Fruit fly (Drosophila melanogaster): ENCODE data around the gene mus304.
A peak's percentile ranks its signal among the peaks of the same experiment; 100 is the strongest.

DNA sequence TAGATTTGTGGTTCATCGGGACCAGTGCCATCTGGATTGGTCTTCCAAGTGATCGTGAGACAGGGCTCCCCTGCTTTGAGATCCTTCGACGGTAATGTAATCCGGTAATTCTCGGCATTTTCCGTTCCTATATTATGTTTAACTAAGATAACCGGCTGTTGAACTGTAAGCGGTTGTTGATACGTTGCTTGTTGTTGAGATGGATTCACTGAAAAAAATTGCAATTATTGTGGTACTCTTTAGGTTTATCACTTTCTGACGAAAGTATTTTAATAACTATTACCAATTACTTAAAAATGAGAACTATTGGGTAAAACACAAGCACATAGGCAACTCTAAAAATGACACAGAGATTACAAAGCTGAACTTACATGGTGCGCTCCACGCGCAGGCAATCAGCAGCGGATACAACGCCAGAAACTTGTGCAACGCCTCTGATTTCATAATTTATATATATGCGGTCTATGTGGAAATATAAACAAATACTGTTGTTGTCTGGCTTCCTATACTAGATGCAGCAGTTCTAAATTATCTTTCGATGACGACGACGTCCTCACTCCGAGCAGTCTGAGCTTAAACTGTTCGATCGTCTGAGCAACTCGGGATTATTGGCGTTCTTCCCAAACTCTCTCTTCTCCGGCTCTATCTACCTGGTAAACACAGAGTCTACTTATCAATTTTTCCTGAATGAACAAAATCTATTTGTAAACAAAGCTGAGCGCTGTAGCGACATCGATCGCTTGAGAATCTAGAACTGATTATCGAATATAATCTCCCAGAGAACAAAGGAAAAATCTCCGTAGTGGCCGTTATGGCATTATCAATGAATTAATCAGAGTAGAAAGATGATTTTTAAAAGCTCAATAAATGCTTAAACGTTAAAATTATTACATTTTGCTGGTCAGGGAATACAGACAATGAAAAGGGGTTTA lies 22.6 kb upstream of the mus304 start, which contains the start of gene CG34253:
- TF ChIP-seq toe (GFP tag; optimal IDR thresholded peaks at IDR 0.05), result no peak
- no peak for TF ChIP-seq Hr96 (GFP tag; optimal IDR thresholded peaks at IDR 0.05)
- TF ChIP-seq CG5204 (GFP tag; optimal IDR thresholded peaks at IDR 0.05), result no peak
- TF ChIP-seq Mnt (GFP tag; optimal IDR thresholded peaks at IDR 0.05), result peak; percentile 2
- no peak for TF ChIP-seq tj (GFP tag; optimal IDR thresholded peaks at IDR 0.05)
- no peak for TF ChIP-seq CG7101 (tag; optimal IDR thresholded peaks at IDR 0.05)
- TF ChIP-seq CG1620 (GFP tag; optimal IDR thresholded peaks at IDR 0.05), result no peak
- no peak for TF ChIP-seq ovo (GFP tag; optimal IDR thresholded peaks at IDR 0.05)
- TF ChIP-seq CG11617 (GFP tag; optimal IDR thresholded peaks at IDR 0.05), result no peak
- no peak for TF ChIP-seq bab1 (GFP tag; optimal IDR thresholded peaks at IDR 0.05)
- no peak for TF ChIP-seq kay (GFP tag; ENCODE audit: borderline replicate concordance)
